Worm (Caenorhabditis elegans): Measurements from ENCODE around the gene sri-50.
"Not testable (repeated sequence)": the region's sequence is repeated elsewhere in the genome, so short reads cannot be mapped to it uniquely, and the experiment has no call there.

ce11 chrII:3184858-3185257, 18.7 kb upstream of the sri-50 start, which contains the start of gene sri-78:
- TF ChIP-seq med-1 (GFP tag; optimal IDR thresholded peaks at IDR 0.05; ENCODE audit: insufficient read depth); tab-1 (GFP tag; IDR thresholded peaks at IDR 0.05); ref-1 (GFP tag; conservative IDR thresholded peaks at IDR 0.05); cog-1 (tag; optimal IDR thresholded peaks at IDR 0.05); T22C8.4 (GFP tag; IDR thresholded peaks at IDR 0.05); ztf-29 (GFP tag; IDR thresholded peaks at IDR 0.05); klf-2 (GFP tag; conservative IDR thresholded peaks at IDR 0.05): not testable (repeated sequence)
